Fruit fly (Drosophila melanogaster) whole organism, embryonic: ENCODE results near the gene CG44013.

ENCODE experiments used
- CG10543 ChIP-seq: fragments of 200-800 bp; sonication (Bioruptor generic); optimal IDR thresholded peaks from 3 replicates; lab custom pipeline; 2017; ENCODE audit warnings: missing biosample characterization, mild to moderate bottlenecking, missing genetic modification characterization, moderate library complexity
- CG11456 ChIP-seq: fragments of 200-800 bp; sonication (Bioruptor generic); IDR thresholded peaks from 3 replicates; pipeline ENCODE4 v1.3.6; 2022; ENCODE audit warnings: missing biosample characterization, missing genetic modification characterization
- CG11560 ChIP-seq: fragments of 200-800 bp; sonication (Bioruptor generic); IDR thresholded peaks from 3 replicates; pipeline ENCODE4 v1.3.6; 2022; ENCODE audit warnings: missing biosample characterization, missing genetic modification characterization
- CG17912 ChIP-seq: fragments of 200-800 bp; sonication (Bioruptor generic); optimal IDR thresholded peaks from 2 replicates; lab custom pipeline; 2018; ENCODE audit warnings: missing biosample characterization, mild to moderate bottlenecking, missing genetic modification characterization
- CG2875 ChIP-seq: fragments of 200-800 bp; sonication (Bioruptor generic); optimal IDR thresholded peaks from 2 replicates; lab custom pipeline; 2017; ENCODE audit warnings: missing biosample characterization, mild to moderate bottlenecking, missing genetic modification characterization, missing genetic modification reagents
- CG34224 ChIP-seq: fragments of 200-800 bp; sonication (Bioruptor generic); IDR thresholded peaks from 3 replicates; pipeline ENCODE4 v1.3.6; 2022; ENCODE audit warnings: missing biosample characterization, missing genetic modification characterization; ENCODE audit not compliant: partially characterized antibody
- CG4424 ChIP-seq: fragments of 200-800 bp; sonication (Bioruptor generic); optimal IDR thresholded peaks from 3 replicates; lab custom pipeline; 2016; ENCODE audit warnings: missing biosample characterization, missing genetic modification characterization
- CG6813 ChIP-seq: fragments of 200-800 bp; sonication (Bioruptor generic); optimal IDR thresholded peaks from 2 replicates; lab custom pipeline; 2017; ENCODE audit warnings: missing biosample characterization, missing genetic modification characterization, mild to moderate bottlenecking, moderate library complexity, missing genetic modification reagents
- CG8924 ChIP-seq: fragments of 200-800 bp; optimal IDR thresholded peaks from 3 replicates; lab custom pipeline; 2019; ENCODE audit warnings: missing biosample characterization, mild to moderate bottlenecking, missing genetic modification characterization, moderate library complexity
- CG9727 ChIP-seq: fragments of 200-800 bp; sonication (Bioruptor generic); optimal IDR thresholded peaks from 3 replicates; lab custom pipeline; 2017; ENCODE audit warnings: missing biosample characterization, mild to moderate bottlenecking, missing genetic modification characterization
- CG9876 ChIP-seq: fragments of 200-800 bp; sonication (Bioruptor generic); optimal IDR thresholded peaks from 2 replicates; lab custom pipeline; 2016; ENCODE audit warnings: missing biosample characterization, missing genetic modification characterization
- Camta ChIP-seq: fragments of 200-800 bp; sonication (Bioruptor generic); optimal IDR thresholded peaks from 2 replicates; lab custom pipeline; 2016; ENCODE audit warnings: missing biosample characterization, missing genetic modification characterization
- CkIIα-i1 ChIP-seq: fragments of 200-800 bp; sonication (Bioruptor generic); IDR thresholded peaks from 2 replicates; pipeline ENCODE4 v1.3.6; 2022; ENCODE audit warnings: missing biosample characterization, missing genetic modification characterization
- Dll ChIP-seq: fragments of 200-800 bp; sonication (Bioruptor generic); IDR thresholded peaks from 4 replicates; pipeline ENCODE4 v1.3.6; 2022; ENCODE audit warnings: missing biosample characterization, missing genetic modification characterization; ENCODE audit not compliant: partially characterized antibody
- Ets97D ChIP-seq: fragments of 200-800 bp; sonication (Bioruptor generic); optimal IDR thresholded peaks from 3 replicates; lab custom pipeline; 2016; ENCODE audit warnings: missing biosample characterization, missing genetic modification characterization
- Hey ChIP-seq: fragments of 200-800 bp; sonication (Bioruptor generic); optimal IDR thresholded peaks from 3 replicates; lab custom pipeline; 2018; ENCODE audit warnings: missing biosample characterization, mild to moderate bottlenecking, missing genetic modification characterization
- Hr51 ChIP-seq, 2 experiments: fragments of 200-800 bp; sonication (Bioruptor generic); optimal IDR thresholded peaks; 2 replicates in 1 of 2; 3 replicates in 1 of 2; lab custom pipeline; 2016 to 2018; ENCODE audit warnings: missing biosample characterization in 2 of 2, missing genetic modification characterization in 2 of 2, mild to moderate bottlenecking in 1 of 2, moderate library complexity in 1 of 2
- Jarid2 ChIP-seq: fragments of 200-800 bp; sonication (Bioruptor generic); optimal IDR thresholded peaks from 3 replicates; lab custom pipeline; 2017; ENCODE audit warnings: mild to moderate bottlenecking, missing biosample characterization, missing genetic modification reagents, missing genetic modification characterization
- Pdp1 ChIP-seq, 2 experiments: fragments of 200-800 bp; sonication (Bioruptor generic); optimal IDR thresholded peaks; 3 replicates each; lab custom pipeline; 2016; ENCODE audit warnings: missing biosample characterization in 2 of 2, missing genetic modification characterization in 2 of 2, mild to moderate bottlenecking in 1 of 2, moderate library complexity in 1 of 2
- Ravus ChIP-seq: fragments of 200-800 bp; sonication (Bioruptor generic); IDR thresholded peaks from 2 replicates; pipeline ENCODE4 v1.3.6; 2022; ENCODE audit warnings: missing biosample characterization, missing genetic modification characterization
- Six4 ChIP-seq: fragments of 200-800 bp; sonication (Bioruptor generic); optimal IDR thresholded peaks from 2 replicates; lab custom pipeline; 2016; ENCODE audit warnings: missing biosample characterization, missing genetic modification characterization
- Spps ChIP-seq: fragments of 200-800 bp; sonication (Bioruptor generic); optimal IDR thresholded peaks from 2 replicates; lab custom pipeline; 2018; ENCODE audit warnings: missing biosample characterization, mild to moderate bottlenecking, missing genetic modification characterization
- Trl ChIP-seq, 3 experiments: fragments of >200 bp in 2 of 3; fragments of 200-800 bp in 1 of 3; sonication (Bioruptor generic) in 1 of 3; optimal IDR thresholded peaks; 2 replicates in 1 of 3; 3 replicates in 2 of 3; lab custom pipeline; 2016 to 2017; ENCODE audit warnings: missing biosample characterization in 1 of 3, missing genetic modification characterization in 1 of 3
- abd-A ChIP-seq: fragments of 200-800 bp; sonication (Bioruptor generic); optimal IDR thresholded peaks from 3 replicates; lab custom pipeline; 2019; ENCODE audit warnings: missing biosample characterization, mild to moderate bottlenecking, missing genetic modification characterization, moderate library complexity
- br ChIP-seq: fragments of >200 bp; optimal IDR thresholded peaks from 2 replicates; lab custom pipeline; 2017
- chinmo ChIP-seq: fragments of 200-800 bp; sonication (Bioruptor generic); IDR thresholded peaks from 4 replicates; pipeline ENCODE4 v1.3.6; 2022; ENCODE audit warnings: missing biosample characterization, missing genetic modification characterization; ENCODE audit not compliant: partially characterized antibody
- ci ChIP-seq: fragments of 200-800 bp; sonication (Bioruptor generic); IDR thresholded peaks from 3 replicates; pipeline ENCODE4 v1.3.6; 2022; ENCODE audit warnings: missing biosample characterization, missing genetic modification characterization
- crol ChIP-seq: fragments of 200-800 bp; sonication (Bioruptor generic); IDR thresholded peaks from 2 replicates; pipeline ENCODE4 v1.3.6; 2022; ENCODE audit warnings: missing biosample characterization, missing genetic modification characterization
- cwo ChIP-seq: fragments of 200-800 bp; sonication (Bioruptor generic); optimal IDR thresholded peaks from 3 replicates; lab custom pipeline; 2017; ENCODE audit warnings: missing biosample characterization, missing genetic modification characterization, mild to moderate bottlenecking, moderate library complexity, missing genetic modification reagents
- ems ChIP-seq: fragments of 200-800 bp; sonication (Bioruptor generic); optimal IDR thresholded peaks from 3 replicates; lab custom pipeline; 2016; ENCODE audit warnings: missing biosample characterization, missing genetic modification characterization
- gem ChIP-seq: fragments of 200-800 bp; sonication (Bioruptor generic); optimal IDR thresholded peaks from 2 replicates; lab custom pipeline; 2019; ENCODE audit warnings: missing biosample characterization, mild to moderate bottlenecking, missing genetic modification characterization, moderate library complexity
- gfzf ChIP-seq: fragments of 200-800 bp; sonication (Bioruptor generic); optimal IDR thresholded peaks from 2 replicates; lab custom pipeline; 2016; ENCODE audit warnings: missing biosample characterization, mild to moderate bottlenecking, missing genetic modification characterization, moderate library complexity
- gsb ChIP-seq: fragments of 200-800 bp; sonication (Bioruptor generic); IDR thresholded peaks from 2 replicates; pipeline ENCODE4 v1.3.6; 2022; ENCODE audit warnings: missing biosample characterization, missing genetic modification characterization
- klu ChIP-seq: fragments of 200-800 bp; sonication (Bioruptor generic); IDR thresholded peaks from 2 replicates; pipeline ENCODE4 v1.3.6; 2022; ENCODE audit warnings: missing biosample characterization, missing genetic modification characterization
- mirr ChIP-seq: fragments of 200-800 bp; sonication (Bioruptor generic); optimal IDR thresholded peaks from 3 replicates; lab custom pipeline; 2018; ENCODE audit warnings: missing biosample characterization, mild to moderate bottlenecking, missing genetic modification characterization
- oc ChIP-seq: fragments of 200-800 bp; sonication (Bioruptor generic); optimal IDR thresholded peaks from 2 replicates; lab custom pipeline; 2018; ENCODE audit warnings: missing biosample characterization, mild to moderate bottlenecking, missing genetic modification characterization, moderate library complexity
- onecut ChIP-seq: fragments of 200-800 bp; sonication (Bioruptor generic); IDR thresholded peaks from 2 replicates; pipeline ENCODE4 v1.3.6; 2022; ENCODE audit warnings: missing biosample characterization, missing genetic modification characterization
- prd ChIP-seq, 3 experiments: fragments of >200 bp in 2 of 3; fragments of 200-800 bp in 1 of 3; sonication (Bioruptor generic) in 1 of 3; optimal IDR thresholded peaks in 2 of 3; IDR thresholded peaks in 1 of 3; 2 replicates in 2 of 3; 3 replicates in 1 of 3; pipeline versions ENCODE4 v1.3.6 to Lab custom; 2017 to 2022; ENCODE audit warnings: missing biosample characterization in 1 of 3, missing genetic modification characterization in 1 of 3
- sna ChIP-seq: fragments of 200-800 bp; sonication (Bioruptor generic); IDR thresholded peaks from 2 replicates; pipeline ENCODE4 v1.3.6; 2022; ENCODE audit warnings: missing biosample characterization, missing genetic modification characterization; ENCODE audit not compliant: partially characterized antibody
- tin ChIP-seq: fragments of 200-800 bp; sonication (Bioruptor generic); optimal IDR thresholded peaks from 3 replicates; lab custom pipeline; 2016; ENCODE audit warnings: missing biosample characterization, missing genetic modification characterization

CG44013 gene

DNA sequence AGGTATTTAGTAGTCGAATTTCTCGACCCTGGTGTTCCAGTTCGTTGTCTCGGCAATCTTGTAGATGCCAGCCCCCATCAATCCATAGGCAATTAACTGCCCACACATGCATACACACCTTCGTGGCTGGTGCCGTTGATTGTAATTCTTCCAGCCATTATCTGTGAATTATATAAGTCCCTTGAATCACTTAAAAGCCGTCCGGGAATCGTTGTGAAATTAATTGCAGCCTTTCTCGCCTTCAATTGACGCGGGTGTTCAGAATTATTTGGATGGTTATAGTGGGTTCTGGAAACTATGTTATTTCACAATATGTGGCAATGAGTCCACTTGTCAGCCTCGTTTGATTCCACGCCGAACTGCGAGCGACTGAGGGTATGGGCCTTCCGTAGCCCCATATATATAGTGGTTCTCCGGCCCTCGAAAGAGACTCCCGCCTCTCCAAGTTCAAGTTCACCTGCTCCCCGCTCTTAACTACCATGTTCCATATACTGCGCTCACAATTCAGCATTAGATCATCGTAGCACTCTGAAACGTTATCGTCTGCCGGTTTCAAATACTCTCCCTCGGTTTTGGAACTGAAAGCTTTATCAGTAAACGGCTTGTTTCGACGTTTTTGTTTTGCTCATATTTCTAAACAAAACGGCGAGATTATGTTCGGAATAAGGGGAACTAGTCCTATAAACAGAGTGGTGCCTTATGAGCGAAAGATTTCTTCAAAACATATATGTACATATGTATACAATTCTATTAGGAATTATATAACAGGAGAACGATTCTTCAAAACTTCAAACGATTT is 27.4 kb upstream of the CG44013 start, which contains the start of gene AOX1 (continued):
- no peak for TF ChIP-seq CG4424 (GFP tag; lab: Kevin White, UChicago)
- TF ChIP-seq CkIIα-i1 (GFP tag; lab: Robert Waterston, UW): no peak
- no peak for TF ChIP-seq CG34224 (GFP tag; lab: Robert Waterston, UW)
- peak; percentile 76; the same call in 2 of the 4 replicates for TF ChIP-seq chinmo (GFP tag; lab: Robert Waterston, UW)
- TF ChIP-seq Ravus: no peak
- peak; percentile 14 to 81 for TF ChIP-seq Trl (optimal IDR thresholded peaks at IDR 0.05; lab: Kevin White, UChicago)
- no peak for TF ChIP-seq Trl (GFP tag; optimal IDR thresholded peaks at IDR 0.05; lab: Kevin White, UChicago)
- TF ChIP-seq tin (GFP tag; lab: Kevin White, UChicago): no peak
- TF ChIP-seq Pdp1 (GFP tag; optimal IDR thresholded peaks at IDR 0.05; lab: Kevin White, UChicago): peak in 1 of 2 experiments; percentile 73
- no peak for TF ChIP-seq CG8924 (tag; lab: Kevin White, UChicago)
- TF ChIP-seq Dll (GFP tag; lab: Robert Waterston, UW): no peak
- TF ChIP-seq gem: no peak
- peak; percentile 62 for TF ChIP-seq Jarid2 (GFP tag; lab: Kevin White, UChicago)
- TF ChIP-seq CG9876 (GFP tag; lab: Kevin White, UChicago): no peak
- TF ChIP-seq, all 482 proteins: peak for 10

DNA sequence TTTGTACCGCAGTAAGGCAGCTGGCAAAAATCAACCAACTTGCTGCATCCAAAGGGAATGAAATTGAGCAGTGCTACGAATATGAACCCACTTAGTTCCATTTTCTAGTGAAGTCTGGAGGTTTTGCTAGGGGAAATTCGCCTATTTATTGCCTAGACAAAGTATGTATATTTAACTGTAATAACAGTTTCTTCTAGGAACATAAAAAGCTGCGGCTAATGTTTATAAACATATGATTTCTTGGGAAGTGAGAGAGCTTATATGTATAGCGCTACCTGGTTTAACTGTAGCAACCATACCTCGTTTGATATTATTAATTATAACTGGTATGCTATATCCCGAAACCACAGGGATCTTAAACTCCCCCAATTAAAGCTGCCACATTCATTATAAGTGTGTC is 21.7 kb upstream of the CG44013 start, which contains the start of gene CG31296:
Gene CG31296, minus strand, starts transcription at position 101 of the 400 bp plus-strand sequence.
- TF ChIP-seq CG11560 (no peak), CG17912 (no peak), br (lab: Kevin White, UChicago) (no peak), Six4 (GFP tag; lab: Kevin White, UChicago) (no peak), Spps (tag; lab: Kevin White, UChicago) (no peak), sna (no peak), CG9727 (GFP tag; lab: Kevin White, UChicago) (no peak), ems (no peak), CG6813 (GFP tag; lab: Kevin White, UChicago) (no peak), klu (no peak), gsb (GFP tag; lab: Robert Waterston, UW) (no peak), Camta (GFP tag; lab: Kevin White, UChicago) (no peak)
- TF ChIP-seq, all 482 proteins: peak for 0

DNA sequence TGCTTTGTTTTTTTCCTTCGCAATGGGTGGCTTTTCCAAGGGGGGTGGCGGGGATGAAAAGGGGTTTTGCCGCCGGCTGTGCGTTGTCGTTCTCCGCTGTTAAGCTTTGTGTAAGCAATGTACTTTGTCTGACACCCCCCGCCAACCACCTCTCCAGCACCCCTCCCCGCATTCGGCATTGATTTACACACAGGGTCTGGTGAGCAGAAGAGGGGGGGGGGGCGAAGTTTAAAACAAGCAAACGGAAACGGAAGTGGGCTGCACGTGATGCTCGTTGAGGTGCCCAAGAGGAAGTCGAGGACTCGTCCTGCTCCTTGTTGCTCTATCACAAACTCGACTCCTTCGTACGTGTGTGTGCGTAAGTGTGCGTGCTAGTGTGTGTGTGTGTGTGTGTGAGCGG is 7.4 kb upstream of the CG44013 start:
- no peak for TF ChIP-seq gfzf (GFP tag; lab: Kevin White, UChicago)
- 0 out of 3 replicates have a peak, but pooled peaks have one; percentile 7 for TF ChIP-seq ci (GFP tag; lab: Robert Waterston, UW)
- TF ChIP-seq Hey: peak; percentile 87
- TF ChIP-seq mirr (GFP tag; lab: Kevin White, UChicago): peak; percentile 66
- TF ChIP-seq prd (optimal IDR thresholded peaks at IDR 0.05; lab: Kevin White, UChicago): no peak
- no peak for TF ChIP-seq prd (GFP tag; IDR thresholded peaks at IDR 0.05; lab: Robert Waterston, UW)
- TF ChIP-seq onecut: peak; percentile 55
- TF ChIP-seq abd-A: peak; percentile 49
- peak in 1 of 2 experiments; percentile 20 for TF ChIP-seq Hr51 (GFP tag; optimal IDR thresholded peaks at IDR 0.05; lab: Kevin White, UChicago)
- TF ChIP-seq CG11456 (GFP tag; lab: Robert Waterston, UW): 0 out of 3 replicates have a peak, but pooled peaks have one; percentile 31
- TF ChIP-seq cwo (GFP tag; lab: Kevin White, UChicago): no peak
- TF ChIP-seq crol (GFP tag; lab: Robert Waterston, UW): peak; percentile 84
- peak; percentile 45 for TF ChIP-seq Ets97D (GFP tag; lab: Kevin White, UChicago)
- peak; percentile 0 for TF ChIP-seq CG10543 (GFP tag; lab: Kevin White, UChicago)
- TF ChIP-seq oc (tag; lab: Kevin White, UChicago): peak; percentile 57
- TF ChIP-seq CG2875 (GFP tag; lab: Kevin White, UChicago): no peak
